Worm (Caenorhabditis elegans): Measurements from ENCODE around the gene tag-314.

DNA sequence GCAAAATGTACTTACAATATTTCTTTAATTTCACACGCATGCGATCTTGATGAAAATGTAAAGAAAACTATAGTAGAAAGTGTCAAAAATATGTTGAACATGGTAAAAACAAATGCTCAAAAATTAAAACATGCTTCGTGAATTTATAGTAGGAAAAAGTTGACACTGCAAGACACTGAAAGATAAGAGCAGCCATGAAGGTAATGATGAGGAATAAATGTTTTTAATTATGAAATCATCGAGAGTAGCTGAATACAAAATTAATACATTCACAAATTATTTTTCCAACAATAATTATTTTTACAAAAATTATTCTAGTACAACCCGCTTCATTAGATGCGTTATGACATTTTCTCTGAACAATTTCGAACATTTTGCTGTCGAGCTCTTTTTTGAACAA, 11.6 kb downstream of the tag-314 start, which contains the start of gene F15H10.10:
- TF ChIP-seq pha-4 (tag; optimal IDR thresholded peaks at IDR 0.05) = no peak
- TF ChIP-seq tbx-7 (tag; optimal IDR thresholded peaks at IDR 0.05) = no peak
- no peak for TF ChIP-seq pqm-1 (tag; optimal IDR thresholded peaks at IDR 0.05)
- TF ChIP-seq dve-1 (tag; optimal IDR thresholded peaks at IDR 0.05) = no peak
- no peak for TF ChIP-seq mec-3 (tag; optimal IDR thresholded peaks at IDR 0.05; ENCODE audit: borderline replicate concordance)
- TF ChIP-seq ahr-1 (tag; optimal IDR thresholded peaks at IDR 0.05) = no peak
- no peak for TF ChIP-seq npax-4 (tag; optimal IDR thresholded peaks at IDR 0.05)
- TF ChIP-seq ceh-45 (GFP tag; IDR thresholded peaks at IDR 0.05) = no peak
- no peak for TF ChIP-seq syd-9 (tag; optimal IDR thresholded peaks at IDR 0.05)
- TF ChIP-seq hlh-30 (tag; optimal IDR thresholded peaks at IDR 0.05; ENCODE audit: insufficient read depth) = no peak
